Fruit fly (Drosophila melanogaster) Kc167 (cell line): ENCODE data around the gene ttk.

ENCODE experiments used
- Sin3A ChIP-seq: fragments of >200 bp; optimal IDR thresholded peaks from 2 replicates; lab custom pipeline; 2018; ENCODE audit warnings: missing external identifiers
- ttk ChIP-seq: sonication (Bioruptor generic); optimal IDR thresholded peaks from 2 replicates; lab custom pipeline; 2017; ENCODE audit warnings: missing external identifiers

DNA sequence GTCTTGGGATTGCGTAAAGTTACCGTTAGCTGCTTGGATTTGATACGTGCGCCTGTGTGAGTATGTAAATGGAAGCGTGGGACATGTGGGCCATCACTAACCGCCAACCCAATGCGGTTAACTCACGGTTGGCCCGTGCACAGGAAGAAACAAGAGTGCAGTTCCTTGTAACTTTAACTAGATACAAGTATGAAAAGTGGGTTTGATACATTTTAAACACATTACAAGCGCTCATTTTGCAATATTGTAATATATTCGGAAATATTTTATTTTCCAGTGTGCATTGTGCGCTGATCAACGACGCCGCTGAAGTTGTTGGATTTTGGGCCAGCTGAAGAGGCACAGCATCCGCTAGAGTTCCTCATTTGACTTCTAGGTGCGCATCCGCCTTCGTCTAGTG lies 25.9 kb upstream of the ttk start:
- TF ChIP-seq ttk (no peak), Sin3A (lab: Kevin White, UChicago) (no peak)
